Worm (Caenorhabditis elegans): Measurements from ENCODE around the gene pik-1.
"Not testable (repeated sequence)": the region's sequence is repeated elsewhere in the genome, so short reads cannot be mapped to it uniquely, and the experiment has no call there.

pik-1 gene

DNA sequence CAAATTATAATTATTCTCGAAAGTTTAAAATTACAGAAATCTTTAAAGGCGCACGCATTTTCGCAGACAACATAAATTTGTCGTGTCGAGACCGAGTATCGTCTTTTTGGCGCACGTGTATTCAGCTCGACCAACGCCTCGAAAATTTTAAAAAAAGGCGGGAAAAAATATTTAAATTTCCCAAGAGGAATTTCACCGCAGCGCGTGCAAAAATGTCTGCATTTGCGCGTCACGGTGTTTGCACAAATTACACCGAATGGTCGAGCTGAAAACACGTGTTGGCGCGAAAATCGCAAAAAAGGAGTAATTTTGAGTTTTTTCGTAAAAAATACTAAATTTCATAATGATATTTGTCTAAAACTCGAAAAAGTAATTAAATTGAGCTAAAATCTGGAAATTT is 34.9 kb downstream of the pik-1 start:
- TF ChIP-seq lin-11 (tag; optimal IDR thresholded peaks at IDR 0.05) = no peak
- no peak for TF ChIP-seq syd-9 (tag; optimal IDR thresholded peaks at IDR 0.05)
- TF ChIP-seq npax-4 (tag; optimal IDR thresholded peaks at IDR 0.05) = no peak
- TF ChIP-seq pqm-1 (tag; optimal IDR thresholded peaks at IDR 0.05) = no peak
- no peak for TF ChIP-seq madf-2 (tag; optimal IDR thresholded peaks at IDR 0.05)
- TF ChIP-seq lim-6 (tag; optimal IDR thresholded peaks at IDR 0.05) = no peak
- TF ChIP-seq ceh-24 (tag; optimal IDR thresholded peaks at IDR 0.05) = no peak
- no peak for TF ChIP-seq hlh-6 (tag; optimal IDR thresholded peaks at IDR 0.05)
- no peak for TF ChIP-seq mec-3 (tag; optimal IDR thresholded peaks at IDR 0.05; ENCODE audit: borderline replicate concordance)
- TF ChIP-seq hlh-13 (GFP tag; optimal IDR thresholded peaks at IDR 0.05) = no peak
- TF ChIP-seq Y22D7AL.16 (tag; optimal IDR thresholded peaks at IDR 0.05) = no peak
- TF ChIP-seq ets-4 (tag; optimal IDR thresholded peaks at IDR 0.05) = no peak
- no peak for TF ChIP-seq pha-2 (tag; optimal IDR thresholded peaks at IDR 0.05)
- TF ChIP-seq hlh-15 (tag; optimal IDR thresholded peaks at IDR 0.05) = no peak
- no peak for TF ChIP-seq unc-3 (GFP tag; conservative IDR thresholded peaks at IDR 0.05)
- TF ChIP-seq unc-3 (tag; optimal IDR thresholded peaks at IDR 0.05) = no peak
- no peak for TF ChIP-seq gmeb-2 (tag; optimal IDR thresholded peaks at IDR 0.05)

ce11 chrIV:13453509-13453908 is 37.7 kb downstream of the pik-1 start:
- no peak for TF ChIP-seq nhr-11 (tag; optimal IDR thresholded peaks at IDR 0.05)

DNA sequence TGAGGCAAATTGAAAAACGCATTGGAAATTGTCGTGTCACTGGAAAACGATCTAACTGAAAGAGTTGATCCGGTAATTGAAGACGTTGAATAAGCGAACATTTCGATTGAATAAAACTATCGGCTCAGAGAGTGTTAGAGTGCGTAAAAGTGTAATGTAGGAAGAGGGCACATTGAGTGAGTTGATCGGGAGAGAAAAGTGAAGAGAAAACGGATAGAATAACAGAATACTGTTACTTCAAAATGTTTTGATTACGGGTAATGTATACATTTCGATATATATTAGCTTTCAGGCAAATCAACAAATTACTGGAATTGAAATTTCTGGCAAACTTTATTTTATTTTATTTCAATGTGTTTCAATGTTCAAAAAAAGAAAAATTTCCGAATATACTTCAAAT is 38.9 kb downstream of the pik-1 start, which contains the start of gene uso-1:
TSS of gene uso-1 (minus strand) at position 101 of the 400 bp plus-strand sequence.
- TF ChIP-seq ets-4 (tag; optimal IDR thresholded peaks at IDR 0.05) = no peak
- TF ChIP-seq ref-2 (tag; optimal IDR thresholded peaks at IDR 0.05) = no peak
- no peak for TF ChIP-seq ttx-3 (tag; optimal IDR thresholded peaks at IDR 0.05)
- no peak for TF ChIP-seq ceh-48 (tag; optimal IDR thresholded peaks at IDR 0.05)
- TF ChIP-seq nhr-232 (tag; optimal IDR thresholded peaks at IDR 0.05) = no peak
- TF ChIP-seq sox-4 (tag; optimal IDR thresholded peaks at IDR 0.05) = no peak
- no peak for TF ChIP-seq fax-1 (tag; optimal IDR thresholded peaks at IDR 0.05)
- TF ChIP-seq tbx-7 (tag; optimal IDR thresholded peaks at IDR 0.05) = no peak
- no peak for TF ChIP-seq ceh-18 (tag; optimal IDR thresholded peaks at IDR 0.05)
- TF ChIP-seq T23F11.4 (GFP tag; optimal IDR thresholded peaks at IDR 0.05) = no peak
- no peak for TF ChIP-seq ceh-24 (tag; optimal IDR thresholded peaks at IDR 0.05)
- TF ChIP-seq F13H6.1 (tag; optimal IDR thresholded peaks at IDR 0.05) = no peak
- no peak for TF ChIP-seq hlh-30 (tag; optimal IDR thresholded peaks at IDR 0.05; ENCODE audit: insufficient read depth)
- TF ChIP-seq ahr-1 (tag; optimal IDR thresholded peaks at IDR 0.05) = no peak
- TF ChIP-seq hlh-15 (tag; optimal IDR thresholded peaks at IDR 0.05) = no peak

DNA sequence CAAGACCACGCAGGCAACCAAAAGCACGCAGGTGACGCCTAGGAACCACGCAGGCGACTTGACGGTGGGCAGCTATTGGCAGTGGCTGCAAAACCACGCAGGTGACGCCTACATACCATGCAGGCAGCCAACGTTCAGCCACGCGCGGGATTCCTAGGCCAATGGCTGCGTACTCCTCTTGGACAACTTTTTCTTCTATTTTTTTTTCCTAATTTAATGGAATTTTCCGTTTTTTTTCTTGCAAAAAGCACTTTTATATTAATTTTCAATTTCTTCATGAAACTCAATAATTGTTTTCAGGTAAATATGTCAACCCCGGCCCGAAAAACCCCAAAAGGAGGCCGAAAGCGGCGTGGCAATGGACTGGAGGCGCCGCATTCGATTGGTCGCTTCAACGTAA is 39.4 kb downstream of the pik-1 start, which contains the start of gene Y38H8A.7:
TSS of gene Y38H8A.7 (plus strand) at position 301 of the 400 bp plus-strand sequence.
- TF ChIP-seq npax-4, sox-4, pax-1 (tag; optimal IDR thresholded peaks at IDR 0.05): not testable (repeated sequence)

- TF ChIP-seq ceh-30 (tag; optimal IDR thresholded peaks at IDR 0.05) = no peak
- no peak for TF ChIP-seq ceh-31 (tag; optimal IDR thresholded peaks at IDR 0.05)
- no peak for TF ChIP-seq sdc-2 (tag; optimal IDR thresholded peaks at IDR 0.05)
- no peak for TF ChIP-seq ama-1 (optimal IDR thresholded peaks at IDR 0.05)
- no peak for TF ChIP-seq ref-2 (tag; optimal IDR thresholded peaks at IDR 0.05)
- no peak for TF ChIP-seq hlh-13 (GFP tag; optimal IDR thresholded peaks at IDR 0.05)
- TF ChIP-seq mec-3 (tag; optimal IDR thresholded peaks at IDR 0.05; ENCODE audit: borderline replicate concordance) = no peak
- no peak for TF ChIP-seq lin-11 (tag; optimal IDR thresholded peaks at IDR 0.05)
- no peak for TF ChIP-seq fax-1 (tag; optimal IDR thresholded peaks at IDR 0.05)
Measured at ce11 chrIV:13456893-13457292, 41.1 kb downstream of the pik-1 start.

All from whole organism, late embryonic.